Fruit fly (Drosophila melanogaster): ENCODE results near the gene CG6179.

Gene CG6179

dm6 chrX:18370775-18371735 lies 8.8 kb upstream of the CG6179 start (continued):
- TF ChIP-seq CG1792 (GFP tag; optimal IDR thresholded peaks at IDR 0.05) (peak; percentile 25), CG6654 (GFP tag; optimal IDR thresholded peaks at IDR 0.05) (no peak), Xrp1 (GFP tag; IDR thresholded peaks at IDR 0.05) (no peak), CG13424 (tag; optimal IDR thresholded peaks at IDR 0.05) (peak; percentile 27), Oaz (GFP tag; IDR thresholded peaks at IDR 0.05) (no peak), CG4617 (GFP tag; optimal IDR thresholded peaks at IDR 0.05; ENCODE audit: borderline replicate concordance) (peak; percentile 84), dmrt11E (tag; optimal IDR thresholded peaks at IDR 0.05) (peak; percentile 1), CG18599 (GFP tag; optimal IDR thresholded peaks at IDR 0.05) (peak; percentile 43), CG15479 (GFP tag; optimal IDR thresholded peaks at IDR 0.05) (peak; percentile 85), CG17568 (GFP tag; optimal IDR thresholded peaks at IDR 0.05) (no peak), nerfin-2 (GFP tag; IDR thresholded peaks at IDR 0.05; ENCODE audit: partially characterized antibody) (peak; percentile 96), D19B (GFP tag; optimal IDR thresholded peaks at IDR 0.05) (no peak), CG13296 (GFP tag; optimal IDR thresholded peaks at IDR 0.05) (peak; percentile 7), gce (GFP tag; IDR thresholded peaks at IDR 0.05) (no peak), CG1529 (GFP tag; optimal IDR thresholded peaks at IDR 0.05) (no peak), wek (GFP tag; optimal IDR thresholded peaks at IDR 0.05) (no peak), CG7963 (GFP tag; IDR thresholded peaks at IDR 0.05; ENCODE audit: partially characterized antibody) (peak; percentile 96), CG12299 (tag; optimal IDR thresholded peaks at IDR 0.05) (peak; percentile 33), Max (GFP tag; optimal IDR thresholded peaks at IDR 0.05) (peak; percentile 11), fru (optimal IDR thresholded peaks at IDR 0.05) (peak; percentile 32), zf30C (GFP tag; optimal IDR thresholded peaks at IDR 0.05) (peak; percentile 79), CG6791 (GFP tag; IDR thresholded peaks at IDR 0.05; ENCODE audit: partially characterized antibody) (peak; percentile 98), ab (GFP tag; optimal IDR thresholded peaks at IDR 0.05) (no peak), Atf-2 (GFP tag; optimal IDR thresholded peaks at IDR 0.05) (no peak), Sry-δ (GFP tag; optimal IDR thresholded peaks at IDR 0.05) (peak; percentile 99), Dfd (GFP tag; optimal IDR thresholded peaks at IDR 0.05) (no peak), CG8290 (GFP tag; optimal IDR thresholded peaks at IDR 0.05) (peak; percentile 49), CG8290 (tag; optimal IDR thresholded peaks at IDR 0.05) (peak in 1 of 2 experiments; percentile 87), CG8281 (tag; optimal IDR thresholded peaks at IDR 0.05) (no peak), nerfin-1 (tag; optimal IDR thresholded peaks at IDR 0.05) (peak; percentile 3), Ravus (GFP tag; IDR thresholded peaks at IDR 0.05) (no peak), CG9932 (GFP tag; IDR thresholded peaks at IDR 0.05) (peak; percentile 78), CG8944 (GFP tag; optimal IDR thresholded peaks at IDR 0.05) (peak; percentile 24), psq (GFP tag; optimal IDR thresholded peaks at IDR 0.05) (no peak), Hmx (GFP tag; optimal IDR thresholded peaks at IDR 0.05) (no peak), CG7786 (GFP tag; optimal IDR thresholded peaks at IDR 0.05) (peak; percentile 50), CG34422 (GFP tag; IDR thresholded peaks at IDR 0.05) (0 out of 3 replicates have a peak, but pooled peaks have one; percentile 14), CG12219 (GFP tag; optimal IDR thresholded peaks at IDR 0.05) (no peak), YL-1 (GFP tag; optimal IDR thresholded peaks at IDR 0.05) (peak; percentile 95), CG6175 (GFP tag; IDR thresholded peaks at IDR 0.05) (peak; percentile 45; the same call in 1 of the 3 replicates), vnd (GFP tag; IDR thresholded peaks at IDR 0.05; ENCODE audit: partially characterized antibody) (peak; percentile 97), exex (tag; optimal IDR thresholded peaks at IDR 0.05) (no peak), CG14050 (GFP tag; IDR thresholded peaks at IDR 0.05) (no peak), kay (GFP tag; optimal IDR thresholded peaks at IDR 0.05) (no peak), CG12744 (GFP tag; optimal IDR thresholded peaks at IDR 0.05) (no peak), trem (tag; optimal IDR thresholded peaks at IDR 0.05) (peak; percentile 99), Ssrp (tag; optimal IDR thresholded peaks at IDR 0.05) (no peak), HLH4C (GFP tag; IDR thresholded peaks at IDR 0.05; ENCODE audit: partially characterized antibody) (peak; percentile 97), CG15073 (GFP tag; optimal IDR thresholded peaks at IDR 0.05) (no peak)
